Fruit fly (Drosophila melanogaster) whole organism, embryonic: ENCODE measurements around the gene CG2608.

Experiments used
- B-H2 ChIP-seq: fragments of 200-800 bp; sonication (Bioruptor generic); optimal IDR thresholded peaks from 2 replicates; lab custom pipeline; 2018; ENCODE audit warnings: missing biosample characterization, mild to moderate bottlenecking, missing genetic modification characterization
- BEAF-32 ChIP-seq: fragments of 200-800 bp; sonication (Bioruptor generic); optimal IDR thresholded peaks from 3 replicates; lab custom pipeline; 2017; ENCODE audit warnings: missing biosample characterization, missing genetic modification characterization, mild to moderate bottlenecking, moderate library complexity, missing genetic modification reagents
- CG10321 ChIP-seq: fragments of 200-800 bp; sonication (Bioruptor generic); IDR thresholded peaks from 2 replicates; pipeline ENCODE4 v1.3.6; 2022; ENCODE audit warnings: missing biosample characterization, missing genetic modification characterization
- CG11696 ChIP-seq: fragments of 200-800 bp; sonication (Bioruptor generic); IDR thresholded peaks from 2 replicates; pipeline ENCODE4 v1.3.6; 2022; ENCODE audit warnings: missing biosample characterization, missing genetic modification characterization
- CG11723 ChIP-seq: fragments of 200-800 bp; sonication (Bioruptor generic); optimal IDR thresholded peaks from 2 replicates; lab custom pipeline; 2017; ENCODE audit warnings: missing biosample characterization, mild to moderate bottlenecking, missing genetic modification characterization
- CG15479 ChIP-seq: fragments of 200-800 bp; sonication (Bioruptor generic); optimal IDR thresholded peaks from 3 replicates; lab custom pipeline; 2019; ENCODE audit warnings: missing biosample characterization, mild to moderate bottlenecking, missing genetic modification characterization, moderate library complexity
- CG1603 ChIP-seq: fragments of 200-800 bp; sonication (Bioruptor generic); optimal IDR thresholded peaks from 2 replicates; lab custom pipeline; 2019; ENCODE audit warnings: missing biosample characterization, mild to moderate bottlenecking, missing genetic modification characterization, moderate library complexity
- CG17361 ChIP-seq: fragments of 200-800 bp; sonication (Bioruptor generic); IDR thresholded peaks from 3 replicates; pipeline ENCODE4 v1.3.6; 2022; ENCODE audit warnings: missing biosample characterization, missing genetic modification characterization
- CG34224 ChIP-seq: fragments of 200-800 bp; sonication (Bioruptor generic); IDR thresholded peaks from 3 replicates; pipeline ENCODE4 v1.3.6; 2022; ENCODE audit warnings: missing biosample characterization, missing genetic modification characterization; ENCODE audit not compliant: partially characterized antibody
- CG34376 ChIP-seq: fragments of 200-800 bp; sonication (Bioruptor generic); optimal IDR thresholded peaks from 2 replicates; lab custom pipeline; 2018; ENCODE audit warnings: missing biosample characterization, mild to moderate bottlenecking, missing genetic modification characterization
- CG4360 ChIP-seq: fragments of 200-800 bp; sonication (Bioruptor generic); IDR thresholded peaks from 2 replicates; pipeline ENCODE4 v1.3.6; 2022; ENCODE audit warnings: missing biosample characterization, missing genetic modification characterization
- CG5180 ChIP-seq: fragments of 200-800 bp; sonication (Bioruptor generic); optimal IDR thresholded peaks from 3 replicates; lab custom pipeline; 2017; ENCODE audit warnings: missing biosample characterization, missing genetic modification characterization, mild to moderate bottlenecking, moderate library complexity, missing genetic modification reagents
- CG9876 ChIP-seq: fragments of 200-800 bp; sonication (Bioruptor generic); optimal IDR thresholded peaks from 2 replicates; lab custom pipeline; 2016; ENCODE audit warnings: missing biosample characterization, missing genetic modification characterization
- Dll ChIP-seq: fragments of 200-800 bp; sonication (Bioruptor generic); IDR thresholded peaks from 4 replicates; pipeline ENCODE4 v1.3.6; 2022; ENCODE audit warnings: missing biosample characterization, missing genetic modification characterization; ENCODE audit not compliant: partially characterized antibody
- Elba2 ChIP-seq: fragments of 200-800 bp; sonication (Bioruptor generic); optimal IDR thresholded peaks from 3 replicates; lab custom pipeline; 2016; ENCODE audit warnings: missing biosample characterization, missing genetic modification characterization
- Med ChIP-seq: fragments of 200-800 bp; sonication (Bioruptor generic); peaks from one replicate; lab custom pipeline; 2016; ENCODE audit warnings: missing biosample characterization, missing genetic modification characterization, mild to moderate bottlenecking, inconsistent platforms, moderate library complexity
- Pdp1 ChIP-seq, 2 experiments: fragments of 200-800 bp; sonication (Bioruptor generic); optimal IDR thresholded peaks; 3 replicates each; lab custom pipeline; 2016; ENCODE audit warnings: missing biosample characterization in 2 of 2, missing genetic modification characterization in 2 of 2, mild to moderate bottlenecking in 1 of 2, moderate library complexity in 1 of 2
- Sox100B ChIP-seq: fragments of 200-800 bp; sonication (Bioruptor generic); optimal IDR thresholded peaks from 3 replicates; lab custom pipeline; 2018; ENCODE audit warnings: missing biosample characterization, mild to moderate bottlenecking, missing genetic modification characterization
- Ssrp ChIP-seq: fragments of 200-800 bp; sonication (Bioruptor generic); optimal IDR thresholded peaks from 2 replicates; lab custom pipeline; 2018; ENCODE audit warnings: missing biosample characterization, mild to moderate bottlenecking, missing genetic modification characterization, moderate library complexity
- Xrp1 ChIP-seq: fragments of 200-800 bp; sonication (Bioruptor generic); IDR thresholded peaks from 2 replicates; pipeline ENCODE4 v1.3.6; 2022; ENCODE audit warnings: missing biosample characterization, missing genetic modification characterization
- ato ChIP-seq: fragments of 200-800 bp; sonication (Bioruptor generic); IDR thresholded peaks from 2 replicates; pipeline ENCODE4 v1.3.6; 2022; ENCODE audit warnings: missing biosample characterization, missing genetic modification characterization; ENCODE audit not compliant: partially characterized antibody
- bcd ChIP-seq: fragments of 200-800 bp; sonication (Bioruptor generic); optimal IDR thresholded peaks from 2 replicates; lab custom pipeline; 2017; ENCODE audit warnings: missing biosample characterization, mild to moderate bottlenecking, missing genetic modification characterization
- caup ChIP-seq: fragments of 200-800 bp; sonication (Bioruptor generic); optimal IDR thresholded peaks from 3 replicates; lab custom pipeline; 2017; ENCODE audit warnings: missing biosample characterization, mild to moderate bottlenecking, missing genetic modification characterization, moderate library complexity; ENCODE audit not compliant: severe bottlenecking
- cg ChIP-seq: fragments of 200-800 bp; sonication (Bioruptor generic); optimal IDR thresholded peaks from 3 replicates; lab custom pipeline; 2019; ENCODE audit warnings: missing biosample characterization, mild to moderate bottlenecking, missing genetic modification characterization, moderate library complexity
- chinmo ChIP-seq: fragments of 200-800 bp; sonication (Bioruptor generic); IDR thresholded peaks from 4 replicates; pipeline ENCODE4 v1.3.6; 2022; ENCODE audit warnings: missing biosample characterization, missing genetic modification characterization; ENCODE audit not compliant: partially characterized antibody
- cwo ChIP-seq: fragments of 200-800 bp; sonication (Bioruptor generic); optimal IDR thresholded peaks from 3 replicates; lab custom pipeline; 2017; ENCODE audit warnings: missing biosample characterization, missing genetic modification characterization, mild to moderate bottlenecking, moderate library complexity, missing genetic modification reagents
- danr ChIP-seq: fragments of 200-800 bp; sonication (Bioruptor generic); IDR thresholded peaks from 2 replicates; pipeline ENCODE4 v1.3.6; 2022; ENCODE audit warnings: missing biosample characterization, missing genetic modification characterization
- ems ChIP-seq: fragments of 200-800 bp; sonication (Bioruptor generic); optimal IDR thresholded peaks from 3 replicates; lab custom pipeline; 2016; ENCODE audit warnings: missing biosample characterization, missing genetic modification characterization
- fd64A ChIP-seq: fragments of 200-800 bp; sonication (Bioruptor generic); optimal IDR thresholded peaks from 3 replicates; lab custom pipeline; 2018; ENCODE audit warnings: missing biosample characterization, mild to moderate bottlenecking, missing genetic modification characterization
- grn ChIP-seq: fragments of 200-800 bp; sonication (Bioruptor generic); optimal IDR thresholded peaks from 3 replicates; lab custom pipeline; 2017; ENCODE audit warnings: missing biosample characterization, missing genetic modification characterization
- lab ChIP-seq: fragments of 200-800 bp; sonication (Bioruptor generic); optimal IDR thresholded peaks from 3 replicates; lab custom pipeline; 2017; ENCODE audit warnings: missing biosample characterization, missing genetic modification characterization, mild to moderate bottlenecking, moderate library complexity, missing genetic modification reagents
- mirr ChIP-seq: fragments of 200-800 bp; sonication (Bioruptor generic); optimal IDR thresholded peaks from 3 replicates; lab custom pipeline; 2018; ENCODE audit warnings: missing biosample characterization, mild to moderate bottlenecking, missing genetic modification characterization
- rib ChIP-seq: fragments of 200-800 bp; sonication (Bioruptor generic); IDR thresholded peaks from 2 replicates; pipeline ENCODE4 v1.3.6; 2022; ENCODE audit warnings: missing biosample characterization, missing genetic modification characterization
- row ChIP-seq: fragments of 200-800 bp; sonication (Bioruptor generic); IDR thresholded peaks from 3 replicates; pipeline ENCODE4 v1.3.6; 2022; ENCODE audit warnings: missing biosample characterization, missing genetic modification characterization
- sens ChIP-seq: fragments of 200-800 bp; sonication (Bioruptor generic); peaks from one replicate; lab custom pipeline; 2016; ENCODE audit warnings: missing biosample characterization, missing genetic modification characterization
- slbo ChIP-seq: fragments of 200-800 bp; sonication (Bioruptor generic); IDR thresholded peaks from 2 replicates; pipeline ENCODE4 v1.3.6; 2022; ENCODE audit warnings: missing biosample characterization, missing genetic modification characterization
- sna ChIP-seq: fragments of 200-800 bp; sonication (Bioruptor generic); IDR thresholded peaks from 2 replicates; pipeline ENCODE4 v1.3.6; 2022; ENCODE audit warnings: missing biosample characterization, missing genetic modification characterization; ENCODE audit not compliant: partially characterized antibody
- sr ChIP-seq: fragments of 200-800 bp; sonication (Bioruptor generic); IDR thresholded peaks from 3 replicates; pipeline ENCODE4 v1.3.6; 2022; ENCODE audit warnings: missing biosample characterization, missing genetic modification characterization
- sug ChIP-seq: fragments of 200-800 bp; optimal IDR thresholded peaks from 2 replicates; lab custom pipeline; 2019; ENCODE audit warnings: missing biosample characterization, mild to moderate bottlenecking, missing genetic modification characterization, moderate library complexity
- z ChIP-seq: fragments of 200-800 bp; sonication (Bioruptor generic); IDR thresholded peaks from 3 replicates; pipeline ENCODE4 v1.3.6; 2022; ENCODE audit warnings: missing biosample characterization, missing genetic modification characterization

The CG2608 gene

DNA sequence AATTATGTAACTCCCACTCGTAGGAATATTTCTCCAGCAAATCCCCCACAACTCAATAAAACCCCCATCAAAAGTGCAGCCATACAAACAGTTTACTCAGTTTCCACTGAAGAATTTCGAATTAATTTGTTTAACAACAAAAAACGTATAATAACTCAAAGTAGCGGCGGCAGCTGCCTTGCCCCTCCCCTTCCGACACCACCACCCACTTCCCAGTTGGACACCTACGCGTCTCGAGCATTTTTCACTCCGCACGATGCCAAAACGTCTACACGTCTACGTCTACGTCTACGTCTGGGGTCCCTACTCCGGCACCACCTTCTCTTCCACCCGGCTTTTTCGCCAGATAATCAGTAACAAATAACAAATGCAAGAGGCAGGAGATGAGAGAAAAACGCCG is 25.6 kb downstream of the CG2608 start (continued):
- TF ChIP-seq fd64A (GFP tag; lab: Kevin White, UChicago) (no peak), Xrp1 (no peak), ems (GFP tag; lab: Kevin White, UChicago) (no peak), rib (GFP tag; lab: Robert Waterston, UW) (no peak), ato (GFP tag; lab: Robert Waterston, UW) (no peak), slbo (GFP tag; lab: Robert Waterston, UW) (no peak), sr (GFP tag; lab: Robert Waterston, UW) (peak; percentile 97), CG17361 (GFP tag; lab: Robert Waterston, UW) (no peak), B-H2 (no peak), bcd (GFP tag; lab: Kevin White, UChicago) (no peak), CG15479 (GFP tag; lab: Kevin White, UChicago) (no peak), caup (no peak), CG1603 (tag; lab: Kevin White, UChicago) (no peak), z (GFP tag; lab: Robert Waterston, UW) (0 out of 3 replicates have a peak, but pooled peaks have one; percentile 51)
- TF ChIP-seq, all 482 proteins: peak for 4

DNA sequence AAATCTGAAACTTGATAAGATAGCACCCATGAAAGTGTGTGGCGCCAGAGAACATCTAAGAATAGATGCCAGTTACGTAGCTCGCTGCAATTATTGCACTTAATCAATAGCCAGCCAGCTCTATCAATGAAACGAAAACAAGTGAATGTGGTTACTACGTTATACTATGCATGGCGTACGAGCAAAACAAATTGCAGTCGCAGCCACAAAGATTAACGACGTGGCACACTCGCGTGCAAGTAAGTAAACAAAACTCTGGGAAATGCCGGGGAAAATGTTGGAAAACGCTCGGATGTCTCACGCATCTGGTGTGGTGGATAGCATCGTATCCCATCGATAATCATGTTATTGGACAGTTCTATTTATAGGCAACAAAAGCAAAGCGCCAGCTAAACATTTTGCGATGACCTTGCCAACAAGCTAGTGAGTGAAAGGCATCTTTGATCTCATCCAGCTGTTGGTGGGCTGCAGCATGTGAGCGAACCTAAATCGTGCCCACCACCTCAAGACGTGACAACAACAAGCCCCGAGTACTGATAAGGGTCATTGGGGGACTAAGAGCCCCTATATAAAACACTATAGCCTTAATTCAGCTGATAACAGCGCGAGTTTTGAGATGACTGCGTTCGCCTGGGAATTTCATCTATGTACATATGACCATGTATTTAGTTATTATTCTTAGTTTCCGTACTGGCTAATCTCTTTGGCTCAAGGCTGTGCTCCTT is 28.3 kb downstream of the CG2608 start:
- TF ChIP-seq grn (peak; percentile 29), BEAF-32 (GFP tag; lab: Kevin White, UChicago) (peak; percentile 26), CG9876 (GFP tag; lab: Kevin White, UChicago) (no peak), sug (peak; percentile 86), mirr (peak; percentile 36), sna (no peak), cg (GFP tag; lab: Kevin White, UChicago) (no peak), Med (GFP tag; lab: Kevin White, UChicago) (peak; percentile 21), cwo (GFP tag; lab: Kevin White, UChicago) (peak; percentile 63), Elba2 (GFP tag; lab: Kevin White, UChicago) (no peak), CG11696 (GFP tag; lab: Robert Waterston, UW) (peak; percentile 38; the same call in 1 of the 2 replicates), Ssrp (tag; lab: Kevin White, UChicago) (no peak), CG5180 (GFP tag; lab: Kevin White, UChicago) (peak; percentile 5), CG34224 (0 out of 3 replicates have a peak, but pooled peaks have one; percentile 12), CG4360 (GFP tag; lab: Robert Waterston, UW) (peak; percentile 60), Dll (GFP tag; lab: Robert Waterston, UW) (no peak), CG34376 (GFP tag; lab: Kevin White, UChicago) (peak; percentile 71), lab (GFP tag; lab: Kevin White, UChicago) (no peak), chinmo (0 out of 4 replicates have a peak, but pooled peaks have one; percentile 45)

dm6 chr2L:20674718-20675117 is 29.1 kb downstream of the CG2608 start:
- no peak for TF ChIP-seq danr (GFP tag; lab: Robert Waterston, UW)
- peak; percentile 54 for TF ChIP-seq sens (GFP tag; lab: Kevin White, UChicago)
- TF ChIP-seq Sox100B, result peak; percentile 4
- TF ChIP-seq CG11723 (GFP tag; lab: Kevin White, UChicago), result no peak
- TF ChIP-seq CG10321 (GFP tag; lab: Robert Waterston, UW), result 0 out of 2 replicates have a peak, but pooled peaks have one; percentile 6
- peak in 1 of 2 experiments; percentile 24 for TF ChIP-seq Pdp1 (GFP tag; optimal IDR thresholded peaks at IDR 0.05; lab: Kevin White, UChicago)
- 0 out of 3 replicates have a peak, but pooled peaks have one; percentile 6 for TF ChIP-seq row (GFP tag; lab: Robert Waterston, UW)
